Fruit fly (Drosophila melanogaster) whole organism, embryonic: ENCODE results near the gene E2f2.

Experiments used
- Asciz ChIP-seq: fragments of 200-800 bp; sonication (Bioruptor generic); optimal IDR thresholded peaks from 2 replicates; lab custom pipeline; 2017; ENCODE audit warnings: missing biosample characterization, mild to moderate bottlenecking, missing genetic modification characterization, missing genetic modification reagents
- Awh ChIP-seq: fragments of 200-800 bp; sonication (Bioruptor generic); IDR thresholded peaks from 2 replicates; pipeline ENCODE4, ENCODE4 v1.3.6; 2022; ENCODE audit warnings: missing biosample characterization, missing genetic modification characterization
- Blimp-1 ChIP-seq: fragments of 200-800 bp; sonication (Bioruptor generic); optimal IDR thresholded peaks from 3 replicates; lab custom pipeline; 2018; ENCODE audit warnings: missing biosample characterization, missing genetic modification characterization, mild to moderate bottlenecking, moderate library complexity, missing genetic modification reagents
- CG10959 ChIP-seq: fragments of 200-800 bp; sonication (Bioruptor generic); IDR thresholded peaks from 2 replicates; pipeline ENCODE4 v1.3.6; 2022; ENCODE audit warnings: missing biosample characterization, missing genetic modification characterization
- CG14050 ChIP-seq: fragments of 200-800 bp; sonication (Bioruptor generic); IDR thresholded peaks from 3 replicates; pipeline ENCODE4 v1.3.6; 2022; ENCODE audit warnings: missing biosample characterization, missing genetic modification characterization
- CG2116 ChIP-seq: fragments of 200-800 bp; sonication (Bioruptor generic); optimal IDR thresholded peaks from 3 replicates; lab custom pipeline; 2018; ENCODE audit warnings: missing biosample characterization, mild to moderate bottlenecking, missing genetic modification characterization
- CG2120 ChIP-seq: fragments of 200-800 bp; sonication (Bioruptor generic); optimal IDR thresholded peaks from 3 replicates; lab custom pipeline; 2016; ENCODE audit warnings: missing biosample characterization, missing genetic modification characterization
- CG2678 ChIP-seq: fragments of 200-800 bp; sonication (Bioruptor generic); optimal IDR thresholded peaks from 3 replicates; lab custom pipeline; 2019; ENCODE audit warnings: missing biosample characterization, mild to moderate bottlenecking, missing genetic modification characterization, moderate library complexity
- CG2712 ChIP-seq: fragments of 200-800 bp; optimal IDR thresholded peaks from 3 replicates; lab custom pipeline; 2019; ENCODE audit warnings: missing biosample characterization, mild to moderate bottlenecking, missing genetic modification characterization, moderate library complexity
- CG30403 ChIP-seq: fragments of 200-800 bp; sonication (Bioruptor generic); optimal IDR thresholded peaks from 3 replicates; lab custom pipeline; 2016; ENCODE audit warnings: missing biosample characterization, missing genetic modification characterization
- CG3281 ChIP-seq: fragments of 200-800 bp; sonication (Bioruptor generic); optimal IDR thresholded peaks from 3 replicates; lab custom pipeline; 2017; ENCODE audit warnings: missing biosample characterization, mild to moderate bottlenecking, missing genetic modification characterization
- CG43689 ChIP-seq: fragments of 200-800 bp; sonication (Bioruptor generic); IDR thresholded peaks from 2 replicates; pipeline ENCODE4 v1.3.6; 2022; ENCODE audit warnings: missing biosample characterization, missing genetic modification characterization
- CG6272 ChIP-seq: fragments of 200-800 bp; sonication (Bioruptor generic); IDR thresholded peaks from 2 replicates; pipeline ENCODE4 v1.3.6; 2022; ENCODE audit warnings: missing biosample characterization, missing genetic modification characterization
- CG7372 ChIP-seq: fragments of 200-800 bp; sonication (Bioruptor generic); IDR thresholded peaks from 2 replicates; pipeline ENCODE4 v1.3.6; 2022; ENCODE audit warnings: missing biosample characterization, missing genetic modification characterization
- CG7839 ChIP-seq: fragments of 200-800 bp; sonication (Bioruptor generic); optimal IDR thresholded peaks from 3 replicates; lab custom pipeline; 2018; ENCODE audit warnings: missing biosample characterization, mild to moderate bottlenecking, missing genetic modification characterization, moderate library complexity
- CG9727 ChIP-seq: fragments of 200-800 bp; sonication (Bioruptor generic); optimal IDR thresholded peaks from 3 replicates; lab custom pipeline; 2017; ENCODE audit warnings: missing biosample characterization, mild to moderate bottlenecking, missing genetic modification characterization
- CG9817 ChIP-seq: fragments of 200-800 bp; sonication (Bioruptor generic); optimal IDR thresholded peaks from 2 replicates; lab custom pipeline; 2018; ENCODE audit warnings: missing biosample characterization, mild to moderate bottlenecking, missing genetic modification characterization, moderate library complexity
- CG9932 ChIP-seq: fragments of 200-800 bp; sonication (Bioruptor generic); IDR thresholded peaks from 2 replicates; pipeline ENCODE4 v1.3.6; 2022; ENCODE audit warnings: missing biosample characterization, missing genetic modification characterization
- CkIIα-i1 ChIP-seq: fragments of 200-800 bp; sonication (Bioruptor generic); IDR thresholded peaks from 2 replicates; pipeline ENCODE4 v1.3.6; 2022; ENCODE audit warnings: missing biosample characterization, missing genetic modification characterization
- CoRest ChIP-seq: fragments of 200-800 bp; sonication (Bioruptor generic); optimal IDR thresholded peaks from 3 replicates; lab custom pipeline; 2018; ENCODE audit warnings: missing biosample characterization, mild to moderate bottlenecking, missing genetic modification characterization, moderate library complexity
- D19A ChIP-seq: fragments of 200-800 bp; optimal IDR thresholded peaks from 3 replicates; lab custom pipeline; 2019; ENCODE audit warnings: missing biosample characterization, mild to moderate bottlenecking, missing genetic modification characterization, moderate library complexity
- Doc2 ChIP-seq: fragments of 200-800 bp; sonication (Bioruptor generic); IDR thresholded peaks from 2 replicates; pipeline ENCODE4 v1.3.6; 2022; ENCODE audit warnings: missing biosample characterization, missing genetic modification characterization
- Doc3 ChIP-seq: fragments of 200-800 bp; sonication (Bioruptor generic); IDR thresholded peaks from 3 replicates; pipeline ENCODE4 v1.3.6; 2022; ENCODE audit warnings: missing biosample characterization, missing genetic modification characterization; ENCODE audit not compliant: partially characterized antibody
- Ets65A ChIP-seq: fragments of 200-800 bp; sonication (Bioruptor generic); peaks from one replicate; lab custom pipeline; 2016; ENCODE audit warnings: missing biosample characterization, missing genetic modification characterization
- Fer3 ChIP-seq: fragments of 200-800 bp; sonication (Bioruptor generic); optimal IDR thresholded peaks from 2 replicates; lab custom pipeline; 2018; ENCODE audit warnings: missing biosample characterization, mild to moderate bottlenecking, missing genetic modification characterization, moderate library complexity
- HLH3B ChIP-seq: fragments of 200-800 bp; sonication (Bioruptor generic); IDR thresholded peaks from 2 replicates; pipeline ENCODE4 v1.3.6; 2022; ENCODE audit warnings: missing biosample characterization, missing genetic modification characterization
- Hmr ChIP-seq: fragments of 200-800 bp; sonication (Bioruptor generic); optimal IDR thresholded peaks from 3 replicates; lab custom pipeline; 2017; ENCODE audit warnings: mild to moderate bottlenecking, missing biosample characterization, missing genetic modification reagents, missing genetic modification characterization
- Med ChIP-seq: fragments of 200-800 bp; sonication (Bioruptor generic); peaks from one replicate; lab custom pipeline; 2016; ENCODE audit warnings: missing biosample characterization, missing genetic modification characterization, mild to moderate bottlenecking, inconsistent platforms, moderate library complexity
- Meics ChIP-seq: fragments of 200-800 bp; sonication (Bioruptor generic); optimal IDR thresholded peaks from 2 replicates; lab custom pipeline; 2017; ENCODE audit warnings: missing biosample characterization, mild to moderate bottlenecking, missing genetic modification characterization
- Mes4 ChIP-seq: fragments of 200-800 bp; sonication (Bioruptor generic); optimal IDR thresholded peaks from 2 replicates; lab custom pipeline; 2016; ENCODE audit warnings: missing biosample characterization, missing genetic modification characterization
- NFAT ChIP-seq: fragments of 200-800 bp; sonication (Bioruptor generic); IDR thresholded peaks from 2 replicates; pipeline ENCODE4 v1.3.6; 2022; ENCODE audit warnings: missing biosample characterization, missing genetic modification characterization
- Poxn ChIP-seq: fragments of 200-800 bp; sonication (Bioruptor generic); IDR thresholded peaks from 2 replicates; pipeline ENCODE4 v1.3.6; 2022; ENCODE audit warnings: missing biosample characterization, missing genetic modification characterization
- Ptx1 ChIP-seq: fragments of 200-800 bp; sonication (Bioruptor generic); IDR thresholded peaks from 2 replicates; pipeline ENCODE4 v1.3.6; 2022; ENCODE audit warnings: missing biosample characterization, missing genetic modification characterization
- Rfx ChIP-seq: fragments of 200-800 bp; sonication (Bioruptor generic); IDR thresholded peaks from 2 replicates; pipeline ENCODE4 v1.3.6; 2022; ENCODE audit warnings: missing biosample characterization, missing genetic modification characterization
- Xrp1 ChIP-seq: fragments of 200-800 bp; sonication (Bioruptor generic); IDR thresholded peaks from 2 replicates; pipeline ENCODE4 v1.3.6; 2022; ENCODE audit warnings: missing biosample characterization, missing genetic modification characterization
- ap ChIP-seq: fragments of 200-800 bp; sonication (Bioruptor generic); IDR thresholded peaks from 2 replicates; pipeline ENCODE4 v1.3.6; 2022; ENCODE audit warnings: missing biosample characterization, missing genetic modification characterization
- cato ChIP-seq: fragments of 200-800 bp; sonication (Bioruptor generic); optimal IDR thresholded peaks from 2 replicates; lab custom pipeline; 2016; ENCODE audit warnings: missing biosample characterization, missing genetic modification characterization, borderline replicate concordance
- exex ChIP-seq: fragments of 200-800 bp; sonication (Bioruptor generic); optimal IDR thresholded peaks from 4 replicates; lab custom pipeline; 2018; ENCODE audit warnings: missing biosample characterization, mild to moderate bottlenecking, missing genetic modification characterization, moderate library complexity
- fd102C ChIP-seq: fragments of 200-800 bp; sonication (Bioruptor generic); optimal IDR thresholded peaks from 2 replicates; lab custom pipeline; 2018; ENCODE audit warnings: missing biosample characterization, mild to moderate bottlenecking, missing genetic modification characterization, moderate library complexity
- gem ChIP-seq: fragments of 200-800 bp; sonication (Bioruptor generic); optimal IDR thresholded peaks from 2 replicates; lab custom pipeline; 2019; ENCODE audit warnings: missing biosample characterization, mild to moderate bottlenecking, missing genetic modification characterization, moderate library complexity
- grau ChIP-seq: fragments of 200-800 bp; optimal IDR thresholded peaks from 3 replicates; lab custom pipeline; 2019; ENCODE audit warnings: missing biosample characterization, mild to moderate bottlenecking, missing genetic modification characterization, moderate library complexity
- gsb-n ChIP-seq: fragments of 200-800 bp; sonication (Bioruptor generic); optimal IDR thresholded peaks from 3 replicates; lab custom pipeline; 2018; ENCODE audit warnings: missing biosample characterization, mild to moderate bottlenecking, missing genetic modification characterization
- lab ChIP-seq: fragments of 200-800 bp; sonication (Bioruptor generic); optimal IDR thresholded peaks from 3 replicates; lab custom pipeline; 2017; ENCODE audit warnings: missing biosample characterization, missing genetic modification characterization, mild to moderate bottlenecking, moderate library complexity, missing genetic modification reagents
- mld ChIP-seq: fragments of 200-800 bp; sonication (Bioruptor generic); IDR thresholded peaks from 3 replicates; pipeline ENCODE4 v1.3.6; 2022; ENCODE audit warnings: missing biosample characterization, missing genetic modification characterization; ENCODE audit not compliant: partially characterized antibody
- pan ChIP-seq, 4 experiments: fragments of >200 bp in 3 of 4; fragments of 200-800 bp in 1 of 4; sonication (Bioruptor generic) in 1 of 4; optimal IDR thresholded peaks in 3 of 4; IDR thresholded peaks in 1 of 4; 2 replicates each; pipeline versions ENCODE4 v1.3.6 to Lab custom; 2017 to 2022; ENCODE audit warnings: missing biosample characterization in 2 of 4, missing genetic modification characterization in 2 of 4, mixed read lengths in 1 of 4
- ranshi ChIP-seq: fragments of 200-800 bp; sonication (Bioruptor generic); IDR thresholded peaks from 2 replicates; pipeline ENCODE4 v1.3.6; 2022; ENCODE audit warnings: missing biosample characterization, missing genetic modification characterization
- row ChIP-seq: fragments of 200-800 bp; sonication (Bioruptor generic); IDR thresholded peaks from 3 replicates; pipeline ENCODE4 v1.3.6; 2022; ENCODE audit warnings: missing biosample characterization, missing genetic modification characterization
- shn ChIP-seq: fragments of 200-800 bp; sonication (Bioruptor generic); optimal IDR thresholded peaks from 3 replicates; lab custom pipeline; 2016; ENCODE audit warnings: missing biosample characterization, missing genetic modification characterization
- slbo ChIP-seq: fragments of 200-800 bp; sonication (Bioruptor generic); IDR thresholded peaks from 2 replicates; pipeline ENCODE4 v1.3.6; 2022; ENCODE audit warnings: missing biosample characterization, missing genetic modification characterization
- zen ChIP-seq: fragments of 200-800 bp; sonication (Bioruptor generic); optimal IDR thresholded peaks from 3 replicates; lab custom pipeline; 2018; ENCODE audit warnings: missing biosample characterization, mild to moderate bottlenecking, missing genetic modification characterization, moderate library complexity

E2f2 gene

DNA sequence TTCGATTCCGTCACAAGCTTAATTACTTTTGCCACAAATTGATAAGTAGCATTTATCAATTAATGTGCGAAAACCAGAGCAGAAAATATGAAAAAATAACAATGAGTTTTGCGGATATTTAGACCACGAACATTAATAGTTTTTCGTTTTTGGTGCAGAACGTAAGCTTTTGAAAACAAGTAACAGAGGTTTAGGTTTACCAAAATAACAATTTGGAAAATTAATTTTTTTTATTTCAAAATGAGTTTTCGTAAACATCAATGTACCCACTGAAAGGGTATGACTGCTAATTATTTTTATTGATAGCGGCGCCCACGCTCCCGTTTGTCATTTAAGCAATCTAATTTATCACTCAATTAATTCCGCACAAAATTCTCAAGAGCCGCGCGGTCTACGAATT lies 38.8 kb upstream of the E2f2 start:
- TF ChIP-seq ap (GFP tag; lab: Robert Waterston, UW) = no peak
- no peak for TF ChIP-seq CG9817 (tag; lab: Kevin White, UChicago)
- peak; percentile 43; the same call in 1 of the 2 replicates for TF ChIP-seq slbo
- TF ChIP-seq Blimp-1 (GFP tag; lab: Kevin White, UChicago) = no peak
- no peak for TF ChIP-seq CG6272 (GFP tag; lab: Robert Waterston, UW)
- TF ChIP-seq CG2712 (tag; lab: Kevin White, UChicago) = no peak
- no peak for TF ChIP-seq CG2116 (GFP tag; lab: Kevin White, UChicago)
- TF ChIP-seq Ptx1 (GFP tag; lab: Robert Waterston, UW) = 0 out of 2 replicates have a peak, but pooled peaks have one; percentile 9
- no peak for TF ChIP-seq ranshi (GFP tag; lab: Robert Waterston, UW)
- no peak for TF ChIP-seq CG14050 (GFP tag; lab: Robert Waterston, UW)
- TF ChIP-seq CG3281 = peak; percentile 31
- no peak for TF ChIP-seq Ets65A (GFP tag; lab: Kevin White, UChicago)
- peak; percentile 57; the same call in 1 of the 2 replicates for TF ChIP-seq Rfx
- peak; percentile 11 for TF ChIP-seq CG30403 (GFP tag; lab: Kevin White, UChicago)
- TF ChIP-seq Med = peak; percentile 69
- TF ChIP-seq Mes4 = no peak
- TF ChIP-seq CkIIα-i1 (GFP tag; lab: Robert Waterston, UW) = no peak
- no peak for TF ChIP-seq Doc2 (GFP tag; lab: Robert Waterston, UW)
- TF ChIP-seq exex = peak; percentile 33
- no peak for TF ChIP-seq mld (GFP tag; lab: Robert Waterston, UW)
- peak; percentile 49 for TF ChIP-seq CG2678 (tag; lab: Kevin White, UChicago)
- no peak for TF ChIP-seq Xrp1 (GFP tag; lab: Robert Waterston, UW)
- TF ChIP-seq Hmr = peak; percentile 18
- no peak for TF ChIP-seq CG43689
- peak; percentile 63 for TF ChIP-seq lab (GFP tag; lab: Kevin White, UChicago)
- no peak for TF ChIP-seq cato (GFP tag; lab: Kevin White, UChicago)
- TF ChIP-seq CG7372 (GFP tag; lab: Robert Waterston, UW) = 0 out of 2 replicates have a peak, but pooled peaks have one; percentile 18
- TF ChIP-seq Doc3 (GFP tag; lab: Robert Waterston, UW) = no peak
- peak; percentile 45 for TF ChIP-seq row
- 0 out of 2 replicates have a peak, but pooled peaks have one; percentile 12 for TF ChIP-seq CG9932 (GFP tag; lab: Robert Waterston, UW)
- TF ChIP-seq gem (tag; lab: Kevin White, UChicago) = peak; percentile 29
- peak; percentile 42 for TF ChIP-seq CG2120 (GFP tag; lab: Kevin White, UChicago)
- TF ChIP-seq Meics = peak; percentile 36
- no peak for TF ChIP-seq HLH3B (GFP tag; lab: Robert Waterston, UW)
- TF ChIP-seq Asciz (GFP tag; lab: Kevin White, UChicago) = no peak
- peak; percentile 55 for TF ChIP-seq D19A (tag; lab: Kevin White, UChicago)
- TF ChIP-seq gsb-n (tag; lab: Kevin White, UChicago) = no peak
- no peak for TF ChIP-seq shn
- TF ChIP-seq NFAT (GFP tag; lab: Robert Waterston, UW) = peak; percentile 18; the same call in 1 of the 2 replicates
- peak; percentile 40 for TF ChIP-seq Fer3
- no peak for TF ChIP-seq Awh (GFP tag; lab: Robert Waterston, UW)
- TF ChIP-seq pan (optimal IDR thresholded peaks at IDR 0.05; lab: Kevin White, UChicago) = no peak
- no peak for TF ChIP-seq pan (GFP tag; optimal IDR thresholded peaks at IDR 0.05 in 1 of 2, IDR thresholded peaks at IDR 0.05 in 1 of 2)
- no peak for TF ChIP-seq CG9727 (GFP tag; lab: Kevin White, UChicago)
- no peak for TF ChIP-seq zen (tag; lab: Kevin White, UChicago)
- TF ChIP-seq grau (tag; lab: Kevin White, UChicago) = peak; percentile 31
- no peak for TF ChIP-seq fd102C (GFP tag; lab: Kevin White, UChicago)
- TF ChIP-seq CG10959 (GFP tag; lab: Robert Waterston, UW) = no peak
- peak; percentile 16 for TF ChIP-seq CG7839 (tag; lab: Kevin White, UChicago)
- peak; percentile 28 for TF ChIP-seq CoRest (tag; lab: Kevin White, UChicago)
- TF ChIP-seq Poxn (GFP tag; lab: Robert Waterston, UW) = no peak
